Fruit fly (Drosophila melanogaster) whole organism, wandering third instar larva: ENCODE results near the gene endos.

ENCODE experiments used
- Dfd ChIP-seq: fragments of >200 bp; optimal IDR thresholded peaks from 2 replicates; lab custom pipeline; 2017; ENCODE audit warnings: missing biosample characterization, missing genetic modification characterization
- HLH106 ChIP-seq: fragments of 200-800 bp; optimal IDR thresholded peaks from 3 replicates; lab custom pipeline; 2019; ENCODE audit warnings: missing biosample characterization, mild to moderate bottlenecking, missing genetic modification characterization, moderate library complexity
- Hnf4 ChIP-seq: fragments of 200-800 bp; sonication (Bioruptor generic); optimal IDR thresholded peaks from 2 replicates; lab custom pipeline; 2016; ENCODE audit warnings: missing biosample characterization, mild to moderate bottlenecking, missing genetic modification characterization
- Hr78 ChIP-seq: fragments of >200 bp; optimal IDR thresholded peaks from 2 replicates; lab custom pipeline; 2017; ENCODE audit warnings: missing biosample characterization, missing genetic modification characterization
- Mio ChIP-seq: sonication (Bioruptor generic); optimal IDR thresholded peaks from 2 replicates; lab custom pipeline; 2016; ENCODE audit warnings: missing biosample characterization, missing genetic modification characterization
- N ChIP-seq: fragments of >200 bp; optimal IDR thresholded peaks from 2 replicates; lab custom pipeline; 2018; ENCODE audit warnings: missing biosample characterization, missing external identifiers, missing genetic modification characterization
- dl ChIP-seq, 2 experiments: fragments of 175-275, 200-275 bp in 1 of 2; fragments of 200-275 bp in 1 of 2; sonication (Bioruptor generic); optimal IDR thresholded peaks; lab custom pipeline; 2018; ENCODE audit warnings: mild to moderate bottlenecking in 2 of 2, missing biosample characterization in 2 of 2, missing genetic modification characterization in 2 of 2, moderate library complexity in 2 of 2; ENCODE audit not compliant: partially characterized antibody in 2 of 2, insufficient read depth in 1 of 2
- dsf ChIP-seq: sonication (Bioruptor generic); optimal IDR thresholded peaks from 2 replicates; lab custom pipeline; 2016; ENCODE audit warnings: missing biosample characterization, missing genetic modification characterization, borderline replicate concordance
- fru ChIP-seq: fragments of 200-800 bp; sonication (Bioruptor generic); optimal IDR thresholded peaks from 3 replicates; lab custom pipeline; 2016; ENCODE audit warnings: missing biosample characterization, mild to moderate bottlenecking, missing genetic modification characterization
- psq ChIP-seq: fragments of 200-800 bp; sonication (Bioruptor generic); optimal IDR thresholded peaks from 3 replicates; lab custom pipeline; 2017; ENCODE audit warnings: missing biosample characterization, mild to moderate bottlenecking, missing genetic modification characterization, moderate library complexity

Gene endos

DNA sequence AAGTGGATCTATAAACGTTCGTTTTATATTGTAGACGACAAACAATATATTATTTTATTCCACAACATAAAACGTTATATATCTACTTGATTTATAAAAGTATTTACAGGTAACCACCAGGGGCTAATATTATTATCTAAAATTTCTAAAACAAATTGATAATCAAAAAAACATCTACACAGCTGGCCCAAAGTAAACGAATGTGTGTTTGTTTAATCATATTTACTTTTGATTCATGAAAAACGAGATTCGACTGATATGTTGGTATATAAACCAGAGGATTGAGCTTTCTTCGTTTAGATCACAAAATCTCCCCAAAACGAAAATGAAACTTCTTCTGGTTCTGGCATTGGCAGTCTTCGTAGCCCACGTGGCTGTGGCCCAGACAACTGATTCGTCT, 45.2 kb downstream of the endos start, which contains the start of gene CG17362:
Gene CG17362 (plus strand): TSS at position 291 of the 400 bp plus-strand sequence.
- no peak for TF ChIP-seq Hr78 (GFP tag; lab: Kevin White, UChicago)
- no peak for TF ChIP-seq dl (GFP tag; optimal IDR thresholded peaks at IDR 0.05; lab: Kevin White, UChicago; ENCODE audit: insufficient read depth in 1 of 2, partially characterized antibody in 2 of 2)
- no peak for TF ChIP-seq psq (GFP tag; lab: Kevin White, UChicago)

- TF ChIP-seq Hnf4 (GFP tag; lab: Kevin White, UChicago) (no peak), Mio (GFP tag; lab: Kevin White, UChicago) (no peak), psq (GFP tag; lab: Kevin White, UChicago) (no peak), fru (GFP tag; lab: Kevin White, UChicago) (no peak), dsf (GFP tag; lab: Kevin White, UChicago) (no peak), Dfd (GFP tag; lab: Kevin White, UChicago) (peak; percentile 99), N (GFP tag; lab: Kevin White, UChicago) (no peak), HLH106 (no peak)
Observed at dm6 chr3L:13982516-13982915, 49.0 kb downstream of the endos start.
